Worm (Caenorhabditis elegans) whole organism, L1 larva: ENCODE data around the gene cyp-13A8.

Experiments
- C16A3.4 ChIP-seq: fragments of 150-350 bp; optimal IDR thresholded peaks from 2 replicates; lab custom pipeline; 2014; ENCODE audit warnings: missing biosample characterization, missing genetic modification characterization
- C34B4.2 ChIP-seq: sonication (generic microtip); optimal IDR thresholded peaks from 2 replicates; lab custom pipeline; 2017; ENCODE audit warnings: mild to moderate bottlenecking, missing genetic modification characterization, missing compliant biosample characterization
- F16B12.6 ChIP-seq: fragments of 150-350 bp; optimal IDR thresholded peaks from 2 replicates; lab custom pipeline; 2014; ENCODE audit warnings: missing biosample characterization, missing genetic modification characterization
- Y116A8C.19 ChIP-seq: sonication (generic microtip); optimal IDR thresholded peaks from 2 replicates; lab custom pipeline; 2016; ENCODE audit warnings: missing compliant biosample characterization, missing genetic modification characterization, borderline replicate concordance
- aha-1 ChIP-seq: fragments of 150-350 bp; optimal IDR thresholded peaks from 2 replicates; lab custom pipeline; 2014; ENCODE audit warnings: missing biosample characterization, missing genetic modification characterization
- blmp-1 ChIP-seq: fragments of 150-350 bp; optimal IDR thresholded peaks from 2 replicates; lab custom pipeline; 2014; ENCODE audit warnings: missing biosample characterization, missing genetic modification characterization
- ceh-8 ChIP-seq: fragments of 200-800 bp; sonication (Bioruptor generic); optimal IDR thresholded peaks from 2 replicates; lab custom pipeline; 2018; ENCODE audit warnings: mild to moderate bottlenecking, missing genetic modification characterization, moderate library complexity, missing compliant biosample characterization
- ceh-88 ChIP-seq: fragments of 200-800 bp; sonication (Bioruptor generic); IDR thresholded peaks from 2 replicates; pipeline ENCODE4 v1.3.6; 2022; ENCODE audit warnings: missing genetic modification characterization, missing compliant biosample characterization
- ceh-90 ChIP-seq: sonication (generic microtip); optimal IDR thresholded peaks from 2 replicates; lab custom pipeline; 2016; ENCODE audit warnings: missing genetic modification characterization, missing compliant biosample characterization
- efl-1 ChIP-seq, 4 experiments: fragments of 150-350 bp; optimal IDR thresholded peaks in 3 of 4; peaks in 1 of 4; 1 replicate in 1 of 4; 2 replicates in 3 of 4; lab custom pipeline; 2014; ENCODE audit warnings: missing biosample characterization in 2 of 4, missing genetic modification characterization in 2 of 4, missing genetic modification reagents in 2 of 4
- egl-13 ChIP-seq: sonication (generic microtip); optimal IDR thresholded peaks from 2 replicates; lab custom pipeline; 2016; ENCODE audit warnings: missing genotype, missing genetic modification reagents, missing genetic modification characterization, missing compliant biosample characterization
- elt-2 ChIP-seq: sonication (generic microtip); optimal IDR thresholded peaks from 2 replicates; lab custom pipeline; 2016; ENCODE audit warnings: missing genetic modification characterization, mild to moderate bottlenecking, inconsistent platforms, missing compliant biosample characterization, missing genetic modification reagents
- elt-3 ChIP-seq, 6 experiments: fragments of 150-350 bp in 1 of 6; sonication (generic microtip); optimal IDR thresholded peaks; 2 replicates each; lab custom pipeline; 2017 to 2018; ENCODE audit warnings: missing biosample characterization in 6 of 6, missing genetic modification characterization in 6 of 6, inconsistent platforms in 1 of 6
- ets-5 ChIP-seq: fragments of 200-800 bp; sonication (Bioruptor generic); IDR thresholded peaks from 2 replicates; pipeline ENCODE4 v1.3.6; 2022; ENCODE audit warnings: missing genetic modification characterization, missing compliant biosample characterization
- fkh-4 ChIP-seq: sonication (generic microtip); optimal IDR thresholded peaks from 2 replicates; lab custom pipeline; 2016; ENCODE audit warnings: missing compliant biosample characterization, missing genetic modification characterization, borderline replicate concordance
- fkh-8 ChIP-seq: sonication (generic microtip); optimal IDR thresholded peaks from 2 replicates; lab custom pipeline; 2016; ENCODE audit warnings: mild to moderate bottlenecking, missing genetic modification characterization, missing compliant biosample characterization
- hlh-17 ChIP-seq: fragments of 200-800 bp; sonication (Bioruptor generic); optimal IDR thresholded peaks from 2 replicates; lab custom pipeline; 2018; ENCODE audit warnings: missing genetic modification characterization, mild to moderate bottlenecking, missing compliant biosample characterization, moderate library complexity, borderline replicate concordance
- hpl-2 ChIP-seq: fragments of 150-350 bp; optimal IDR thresholded peaks from 2 replicates; lab custom pipeline; 2014; ENCODE audit warnings: missing biosample characterization, missing genetic modification reagents, missing genetic modification characterization
- lin-13 ChIP-seq: fragments of 150-350 bp; optimal IDR thresholded peaks from 2 replicates; lab custom pipeline; 2014; ENCODE audit warnings: missing biosample characterization, missing genetic modification reagents, missing genetic modification characterization
- lin-39 ChIP-seq: fragments of 150-350 bp; optimal IDR thresholded peaks from 2 replicates; lab custom pipeline; 2014; ENCODE audit warnings: missing biosample characterization, missing genetic modification reagents, missing genetic modification characterization
- nhr-11 ChIP-seq: fragments of 150-350 bp; optimal IDR thresholded peaks from 2 replicates; lab custom pipeline; 2014; ENCODE audit warnings: missing biosample characterization, missing genetic modification characterization
- nhr-20 ChIP-seq: sonication (generic microtip); optimal IDR thresholded peaks from 2 replicates; lab custom pipeline; 2016; ENCODE audit warnings: mild to moderate bottlenecking, missing genetic modification characterization, missing compliant biosample characterization
- nhr-28 ChIP-seq: fragments of 150-350 bp; optimal IDR thresholded peaks from 2 replicates; lab custom pipeline; 2014; ENCODE audit warnings: missing biosample characterization, missing genetic modification characterization
- nhr-76 ChIP-seq: sonication (generic microtip); optimal IDR thresholded peaks from 2 replicates; lab custom pipeline; 2017; ENCODE audit warnings: missing biosample characterization, missing genetic modification characterization
- pax-3 ChIP-seq: fragments of 200-800 bp; sonication (Bioruptor generic); optimal IDR thresholded peaks from 2 replicates; lab custom pipeline; 2018; ENCODE audit warnings: mild to moderate bottlenecking, missing genetic modification characterization, moderate library complexity, missing compliant biosample characterization
- swsn-7 ChIP-seq: sonication (generic microtip); optimal IDR thresholded peaks from 2 replicates; lab custom pipeline; 2016; ENCODE audit warnings: missing genetic modification characterization, missing compliant biosample characterization
- tbx-2 ChIP-seq: sonication (generic microtip); optimal IDR thresholded peaks from 2 replicates; lab custom pipeline; 2016; ENCODE audit warnings: missing genetic modification characterization, missing compliant biosample characterization
- unc-130 ChIP-seq: fragments of 150-350 bp; optimal IDR thresholded peaks from 2 replicates; lab custom pipeline; 2017; ENCODE audit warnings: missing biosample characterization, missing genetic modification characterization, inconsistent platforms
- vab-15 ChIP-seq: sonication (generic microtip); optimal IDR thresholded peaks from 2 replicates; lab custom pipeline; 2017; ENCODE audit warnings: missing genotype, mild to moderate bottlenecking, missing genetic modification characterization, missing compliant biosample characterization
- xbp-1 ChIP-seq: sonication (generic microtip); optimal IDR thresholded peaks from 2 replicates; lab custom pipeline; 2016; ENCODE audit warnings: missing genetic modification characterization, missing compliant biosample characterization
- ztf-11 ChIP-seq, 2 experiments: sonication (generic microtip); optimal IDR thresholded peaks; 2 replicates each; lab custom pipeline; 2016 to 2017; ENCODE audit warnings: missing genetic modification characterization in 2 of 2, missing biosample characterization in 1 of 2, missing compliant biosample characterization in 1 of 2

Gene cyp-13A8

DNA sequence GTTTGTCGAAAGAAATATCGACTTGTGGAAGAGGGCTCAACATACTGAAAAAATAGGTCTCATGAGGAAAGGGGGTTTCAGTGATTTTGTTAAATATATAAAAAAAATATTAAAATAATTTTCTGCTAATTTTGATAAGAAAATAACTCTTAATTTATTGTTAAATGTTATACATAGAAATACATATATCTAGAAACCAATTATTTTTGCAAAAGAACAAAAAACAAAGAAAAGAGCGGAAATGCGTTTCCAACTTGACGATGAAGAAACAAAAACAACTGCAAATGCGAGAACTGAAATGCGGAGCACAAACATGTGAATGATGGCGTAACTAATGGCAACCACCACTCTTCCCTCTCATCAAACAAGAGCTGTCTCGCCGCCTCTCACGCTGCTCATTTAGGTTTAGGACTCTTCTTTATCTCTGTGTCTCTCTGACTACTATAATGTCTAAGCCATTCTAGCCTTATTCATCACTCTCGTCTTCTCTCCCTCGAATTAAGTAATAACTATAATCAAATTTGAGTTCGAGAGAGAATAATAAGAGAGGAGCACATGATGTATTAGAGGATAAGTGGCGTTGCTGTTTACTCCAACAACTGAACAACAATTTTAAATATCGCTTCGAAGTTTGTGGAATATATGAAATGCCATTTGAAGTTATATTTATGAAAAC is 31.0 kb upstream of the cyp-13A8 start, which contains the start of gene arrd-4:
Gene arrd-4 (minus strand): TSS at position 51 of the 676 bp plus-strand sequence.
- TF ChIP-seq C16A3.4 (tag; lab: Kevin White, UChicago) (no peak), hpl-2 (GFP tag; lab: Kevin White, UChicago) (no peak), fkh-4 (tag; lab: Kevin White, UChicago) (no peak), tbx-2 (tag; lab: Kevin White, UChicago) (no peak), elt-2 (tag; lab: Kevin White, UChicago) (no peak), fkh-8 (tag; lab: Kevin White, UChicago) (peak; percentile 88), swsn-7 (tag; lab: Kevin White, UChicago) (peak; percentile 1), ceh-8 (peak; percentile 87), pax-3 (tag; lab: Kevin White, UChicago) (peak; percentile 47), egl-13 (peak; percentile 4), nhr-11 (no peak), nhr-28 (tag; lab: Kevin White, UChicago) (no peak), ceh-90 (tag; lab: Kevin White, UChicago) (no peak), F16B12.6 (tag; lab: Kevin White, UChicago) (no peak)

DNA sequence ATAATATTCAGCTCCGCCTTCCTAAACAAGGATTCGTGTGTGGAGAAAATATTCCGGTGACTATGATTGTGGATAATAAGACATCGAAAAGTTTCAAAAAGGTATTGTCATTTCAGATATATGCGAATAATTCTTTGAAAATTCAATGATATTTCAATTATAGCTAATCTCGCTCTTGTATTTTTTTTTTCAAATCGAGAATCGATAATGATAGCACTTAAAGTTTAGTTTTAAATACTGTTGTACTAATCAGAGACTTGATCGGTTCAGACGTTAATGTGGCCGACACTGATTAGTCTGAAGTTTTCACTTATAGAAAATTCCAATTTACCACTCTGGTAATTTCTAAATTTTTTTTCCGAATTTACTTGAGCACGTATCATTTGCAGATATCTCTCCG is 28.6 kb upstream of the cyp-13A8 start:
- TF ChIP-seq unc-130 (tag; lab: Kevin White, UChicago) (no peak), xbp-1 (no peak), ceh-8 (no peak), vab-15 (no peak), ceh-88 (GFP tag; lab: Robert Waterston, UW) (no peak)

DNA sequence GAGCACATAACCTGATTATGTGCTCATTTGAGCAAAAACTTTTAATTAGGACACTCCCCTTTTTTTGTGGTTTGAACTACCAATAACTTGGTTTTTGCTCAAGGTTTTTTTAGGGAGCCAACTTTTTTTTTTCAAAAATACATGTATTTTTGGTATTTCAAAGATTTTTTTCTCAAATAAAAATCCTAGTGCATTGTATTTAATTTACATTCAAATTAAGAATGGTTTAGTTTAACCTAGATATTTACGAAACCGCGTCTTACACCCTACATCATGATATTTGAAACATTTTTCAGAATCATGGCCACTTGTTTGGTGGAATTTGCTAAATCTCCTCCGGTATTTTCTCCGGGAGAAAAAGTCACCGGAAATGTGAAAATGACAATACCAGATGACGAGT is 27.6 kb upstream of the cyp-13A8 start, which contains the start of gene arrd-5:
Gene arrd-5 (plus strand): TSS at position 301 of the 400 bp plus-strand sequence.
- TF ChIP-seq efl-1 (optimal IDR thresholded peaks at IDR 0.05; lab: Kevin White, UChicago) (no peak), efl-1 (GFP tag; optimal IDR thresholded peaks at IDR 0.05 in 1 of 2; lab: Kevin White, UChicago) (no peak), nhr-11 (no peak), nhr-76 (tag; lab: Kevin White, UChicago) (no peak), elt-3 (tag; optimal IDR thresholded peaks at IDR 0.05; lab: Kevin White, UChicago) (no peak), ets-5 (GFP tag; lab: Robert Waterston, UW) (no peak)

DNA sequence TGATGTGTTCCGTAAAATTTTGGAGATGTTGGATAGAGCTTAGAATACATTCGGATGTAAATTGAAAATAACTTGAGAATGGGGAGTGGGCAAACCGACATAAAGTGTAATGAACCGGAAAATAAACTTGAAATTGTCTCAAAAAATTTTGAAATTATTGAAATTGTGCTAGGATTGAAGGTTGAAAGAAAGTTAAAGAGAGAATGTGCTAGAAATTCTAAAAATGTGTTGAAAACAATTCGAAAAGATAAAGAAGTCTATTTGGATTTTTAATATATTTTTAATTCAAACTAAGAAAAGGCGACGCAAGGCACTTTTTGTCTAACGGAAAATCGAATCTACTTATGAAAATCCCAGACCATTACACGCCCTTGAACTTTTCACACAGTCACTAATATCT is 26.5 kb upstream of the cyp-13A8 start, which contains the start of gene ZK938.3:
Gene ZK938.3 (minus strand): TSS at position 101 of the 400 bp plus-strand sequence.
- no peak for TF ChIP-seq unc-130 (tag; lab: Kevin White, UChicago)
- no peak for TF ChIP-seq ceh-88 (GFP tag; lab: Robert Waterston, UW)
- TF ChIP-seq ceh-90 (tag; lab: Kevin White, UChicago) = no peak
- no peak for TF ChIP-seq ztf-11 (tag; optimal IDR thresholded peaks at IDR 0.05; lab: Kevin White, UChicago)
- TF ChIP-seq aha-1 (tag; lab: Kevin White, UChicago) = no peak
- no peak for TF ChIP-seq nhr-11
- TF ChIP-seq nhr-20 (tag; lab: Kevin White, UChicago) = no peak
- no peak for TF ChIP-seq lin-13 (GFP tag; lab: Kevin White, UChicago)
- no peak for TF ChIP-seq hlh-17 (GFP tag; lab: Kevin White, UChicago)
- no peak for TF ChIP-seq Y116A8C.19 (tag; lab: Kevin White, UChicago)
- TF ChIP-seq, all 84 proteins: peak for 0

DNA sequence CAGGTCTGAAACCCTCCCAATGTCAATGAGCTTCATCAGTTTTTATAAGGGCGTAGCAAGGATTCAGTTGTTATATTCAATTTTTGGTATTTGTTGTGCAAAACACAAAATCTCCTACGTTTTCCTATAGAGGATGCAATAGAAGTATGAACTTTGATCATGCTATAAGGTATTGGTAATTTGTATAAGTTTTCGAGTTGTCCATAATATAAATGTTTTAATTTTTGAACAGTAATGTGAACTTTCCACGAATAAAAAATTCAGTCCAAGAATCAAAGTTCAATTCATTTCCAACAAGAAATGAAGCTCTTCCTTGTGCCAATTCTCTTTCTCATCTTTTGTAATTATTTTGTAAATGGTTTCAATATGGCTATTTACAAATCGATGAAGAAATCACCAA is 23.7 kb upstream of the cyp-13A8 start, which contains the start of gene ZK938.12:
Gene ZK938.12 (plus strand): TSS at position 301 of the 400 bp plus-strand sequence.
- TF ChIP-seq C16A3.4 (tag; lab: Kevin White, UChicago) = no peak
- no peak for TF ChIP-seq vab-15
- no peak for TF ChIP-seq hpl-2 (GFP tag; lab: Kevin White, UChicago)
- no peak for TF ChIP-seq efl-1 (optimal IDR thresholded peaks at IDR 0.05; lab: Kevin White, UChicago)
- TF ChIP-seq efl-1 (GFP tag; optimal IDR thresholded peaks at IDR 0.05 in 1 of 2; lab: Kevin White, UChicago) = no peak
- no peak for TF ChIP-seq lin-39 (tag; lab: Kevin White, UChicago)
- TF ChIP-seq blmp-1 (tag; lab: Kevin White, UChicago) = no peak
- TF ChIP-seq C34B4.2 (tag; lab: Kevin White, UChicago) = no peak
